Worm (Caenorhabditis elegans): ENCODE data around the gene vmo-1.
"Not testable (repeated sequence)": the region's sequence is repeated elsewhere in the genome, so short reads cannot be mapped to it uniquely, and the experiment has no call there.

The vmo-1 gene

ce11 chrV:20522219-20522618, 30.7 kb downstream of the vmo-1 start, which contains the start of the genes Y38H6C.9 and fbxa-150:
Y38H6C.9 (minus strand) TSS chrV:20522270.
fbxa-150 (plus strand) TSS chrV:20522598.
- TF ChIP-seq zag-1 (tag; optimal IDR thresholded peaks at IDR 0.05): no peak
- TF ChIP-seq egl-27 (tag; optimal IDR thresholded peaks at IDR 0.05): no peak
- TF ChIP-seq fkh-10 (GFP tag; optimal IDR thresholded peaks at IDR 0.05): peak; percentile 26
- TF ChIP-seq daf-16 (GFP tag; optimal IDR thresholded peaks at IDR 0.05): no peak
- TF ChIP-seq daf-16 (tag; optimal IDR thresholded peaks at IDR 0.05): peak; percentile 34
- TF ChIP-seq jun-1 (tag; optimal IDR thresholded peaks at IDR 0.05): no peak
- TF ChIP-seq ama-1 (optimal IDR thresholded peaks at IDR 0.05): no peak
- TF ChIP-seq snpc-4 (tag; optimal IDR thresholded peaks at IDR 0.05): no peak

ce11 chrV:20518927-20519326, 33.9 kb downstream of the vmo-1 start, which contains the start of gene Y38H6C.25:
Y38H6C.25 (plus strand) TSS chrV:20519227.
- TF ChIP-seq lin-15B (tag; optimal IDR thresholded peaks at IDR 0.05) (no peak), snpc-4 (tag; optimal IDR thresholded peaks at IDR 0.05) (no peak), mdl-1 (tag; optimal IDR thresholded peaks at IDR 0.05) (no peak), F44E2.7 (GFP tag; IDR thresholded peaks at IDR 0.05) (0 out of 2 replicates have a peak, but pooled peaks have one; percentile 32)

DNA sequence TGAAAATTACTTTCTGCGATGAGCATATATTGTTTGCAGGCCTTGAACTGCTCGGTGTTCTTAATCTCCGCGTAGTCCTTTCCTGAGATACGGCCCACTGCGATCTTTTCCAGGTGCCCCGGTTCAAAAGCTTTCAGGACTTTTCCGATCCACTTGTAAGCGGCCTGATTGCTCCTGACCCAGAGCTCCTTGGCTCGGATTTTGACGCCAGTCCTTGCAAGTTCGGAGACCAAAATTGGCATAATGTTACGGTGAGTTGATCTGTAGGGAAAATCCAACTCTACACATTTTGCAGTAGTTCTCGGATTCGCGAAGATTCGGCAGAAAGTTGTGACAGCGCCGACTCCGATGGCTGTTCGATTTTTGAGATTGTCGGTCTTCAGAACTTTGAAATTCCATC, 35.9 kb downstream of the vmo-1 start:
- peak; percentile 96 for TF ChIP-seq aha-1 (tag)
- TF ChIP-seq Y48G9A.11 (GFP tag; IDR thresholded peaks at IDR 0.05): no peak
- no peak for TF ChIP-seq ceh-44 (GFP tag; IDR thresholded peaks at IDR 0.05)
- 0 out of 2 replicates have a peak, but pooled peaks have one; percentile 70 for TF ChIP-seq F44E2.7 (GFP tag; IDR thresholded peaks at IDR 0.05)

ce11 chrV:20514483-20514882, 38.4 kb downstream of the vmo-1 start:
- TF ChIP-seq tra-1 (GFP tag; IDR thresholded peaks at IDR 0.05) (no peak), pqm-1 (tag; optimal IDR thresholded peaks at IDR 0.05) (peak; percentile 48)

- not testable (repeated sequence) for TF ChIP-seq daf-8 (GFP tag; IDR thresholded peaks at IDR 0.05); unc-39 (tag; optimal IDR thresholded peaks at IDR 0.05); nhr-42 (GFP tag; IDR thresholded peaks at IDR 0.05)
These were observed 39.2 kb downstream of the vmo-1 start, which contains the start of gene Y38H6C.8 for ce11 chrV:20513661-20514060. Y38H6C.8 (plus strand) TSS chrV:20513961.

- TF ChIP-seq set-16 (GFP tag; IDR thresholded peaks at IDR 0.05) (peak; percentile 49; the same call in 1 of the 2 replicates), hlh-30 (tag; optimal IDR thresholded peaks at IDR 0.05; ENCODE audit: insufficient read depth) (no peak), R02D3.7 (tag; optimal IDR thresholded peaks at IDR 0.05) (no peak), jun-1 (tag; optimal IDR thresholded peaks at IDR 0.05) (no peak), dmd-6 (GFP tag; IDR thresholded peaks at IDR 0.05) (no peak)
These were observed 43.4 kb downstream of the vmo-1 start for ce11 chrV:20509427-20509826.

DNA sequence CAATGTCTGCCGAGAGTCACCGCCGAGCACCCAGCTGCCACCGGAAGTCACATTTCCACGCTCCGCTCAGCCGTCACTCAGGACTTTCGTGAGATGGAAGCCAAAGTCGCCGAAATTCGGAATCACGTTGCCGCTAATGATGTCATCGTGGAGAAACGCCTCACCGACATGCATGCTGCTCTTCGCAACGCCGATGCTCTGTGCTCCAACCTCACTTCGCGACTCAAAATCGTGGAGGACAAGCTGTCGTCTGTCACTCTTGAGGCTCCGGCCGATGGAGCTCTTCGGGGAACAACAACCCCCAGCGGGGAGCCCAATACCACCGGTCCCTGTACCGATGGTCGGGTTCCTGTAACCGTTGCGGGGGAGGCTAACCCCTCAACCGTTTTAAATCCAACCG, 46.3 kb downstream of the vmo-1 start:
- TF ChIP-seq zfp-2 (tag; optimal IDR thresholded peaks at IDR 0.05): no peak
- TF ChIP-seq set-16 (GFP tag; IDR thresholded peaks at IDR 0.05): peak; percentile 81

DNA sequence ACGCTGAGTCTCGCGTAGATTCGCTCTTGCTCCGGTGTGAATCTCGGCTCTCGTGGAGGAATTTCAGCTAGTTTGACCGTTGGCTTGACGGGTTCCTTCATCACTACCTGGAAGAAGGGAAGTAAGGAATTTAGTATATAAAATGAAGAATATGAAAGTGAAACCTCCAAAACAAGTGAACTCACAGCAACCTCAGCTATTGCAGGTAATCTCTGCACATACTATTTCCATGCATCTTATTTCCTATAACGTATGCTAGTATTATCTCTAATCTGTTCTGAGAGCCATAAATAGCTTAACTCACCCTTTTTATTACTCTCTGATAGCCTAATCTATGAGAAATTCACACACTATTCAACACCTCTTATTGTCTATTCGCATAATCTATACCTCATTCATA, 47.9 kb downstream of the vmo-1 start, which contains the start of gene Y38H6C.4:
Gene Y38H6C.4, minus strand, starts transcription at position 101 of the 400 bp plus-strand sequence.
- TF ChIP-seq F26F4.8 (GFP tag; conservative IDR thresholded peaks at IDR 0.05) (no peak), fkh-10 (GFP tag; optimal IDR thresholded peaks at IDR 0.05) (no peak), lim-7 (GFP tag; IDR thresholded peaks at IDR 0.05) (no peak), nhr-28 (tag; optimal IDR thresholded peaks at IDR 0.05) (no peak), daf-16 (GFP tag; optimal IDR thresholded peaks at IDR 0.05) (no peak), daf-16 (tag; optimal IDR thresholded peaks at IDR 0.05) (no peak), ZK337.2 (GFP tag; IDR thresholded peaks at IDR 0.05) (no peak), zfp-3 (GFP tag; conservative IDR thresholded peaks at IDR 0.05) (no peak)
